Worm (Caenorhabditis elegans): Measurements from ENCODE around the gene R06F6.12.

The R06F6.12 gene

ce11 chrII:10824046-10824445 is at the start of gene R06F6.12, which contains the start of gene mix-1:
Gene R06F6.12 (minus strand): TSS chrII:10824081.
Gene mix-1 (plus strand): TSS chrII:10824246.
- TF ChIP-seq med-1 (GFP tag; optimal IDR thresholded peaks at IDR 0.05; ENCODE audit: insufficient read depth), result no peak
- TF ChIP-seq klf-2 (GFP tag; conservative IDR thresholded peaks at IDR 0.05), result no peak
- TF ChIP-seq ref-1 (GFP tag; conservative IDR thresholded peaks at IDR 0.05), result no peak
- peak; percentile 44; the same call in 1 of the 2 replicates for TF ChIP-seq tab-1 (GFP tag; IDR thresholded peaks at IDR 0.05)

- TF ChIP-seq ref-1 (GFP tag; conservative IDR thresholded peaks at IDR 0.05), result no peak
- no peak for TF ChIP-seq T22C8.4 (GFP tag; IDR thresholded peaks at IDR 0.05)
- no peak for TF ChIP-seq tab-1 (GFP tag; IDR thresholded peaks at IDR 0.05)
- no peak for TF ChIP-seq ztf-23 (GFP tag; IDR thresholded peaks at IDR 0.05)
- TF ChIP-seq cog-1 (tag; optimal IDR thresholded peaks at IDR 0.05), result no peak
Measured at ce11 chrII:10873631-10874030, 49.8 kb upstream of the R06F6.12 start, which contains the start of gene orc-2. Gene orc-2 (plus strand): TSS chrII:10873931.

- TF ChIP-seq med-1 (GFP tag; optimal IDR thresholded peaks at IDR 0.05; ENCODE audit: insufficient read depth), result no peak
- TF ChIP-seq tab-1 (GFP tag; IDR thresholded peaks at IDR 0.05), result 0 out of 2 replicates have a peak, but pooled peaks have one; percentile 29
- no peak for TF ChIP-seq ref-1 (GFP tag; conservative IDR thresholded peaks at IDR 0.05)
- TF ChIP-seq flt-1 (GFP tag; IDR thresholded peaks at IDR 0.05), result 0 out of 2 replicates have a peak, but pooled peaks have one; percentile 46
- TF ChIP-seq klf-2 (GFP tag; conservative IDR thresholded peaks at IDR 0.05), result 0 out of 2 replicates have a peak, but pooled peaks have one; percentile 42
- TF ChIP-seq T22C8.4 (GFP tag; IDR thresholded peaks at IDR 0.05), result no peak
- no peak for TF ChIP-seq ztf-29 (GFP tag; IDR thresholded peaks at IDR 0.05)
- TF ChIP-seq ztf-23 (GFP tag; IDR thresholded peaks at IDR 0.05), result peak; percentile 67
- TF ChIP-seq cog-1 (tag; optimal IDR thresholded peaks at IDR 0.05), result peak; percentile 80
Measured at ce11 chrII:10872541-10872940, 48.7 kb upstream of the R06F6.12 start, which contains the start of the genes cyn-4 and copz-1. Gene cyn-4 (minus strand): TSS chrII:10872611. Gene copz-1 (plus strand): TSS chrII:10872879.

- TF ChIP-seq ref-1 (GFP tag; conservative IDR thresholded peaks at IDR 0.05) (no peak), med-1 (GFP tag; optimal IDR thresholded peaks at IDR 0.05; ENCODE audit: insufficient read depth) (no peak), tab-1 (GFP tag; IDR thresholded peaks at IDR 0.05) (no peak), ztf-23 (GFP tag; IDR thresholded peaks at IDR 0.05) (no peak), ztf-29 (GFP tag; IDR thresholded peaks at IDR 0.05) (no peak), T22C8.4 (GFP tag; IDR thresholded peaks at IDR 0.05) (no peak), flt-1 (GFP tag; IDR thresholded peaks at IDR 0.05) (no peak), cog-1 (tag; optimal IDR thresholded peaks at IDR 0.05) (no peak), klf-2 (GFP tag; conservative IDR thresholded peaks at IDR 0.05) (no peak)
Measured at ce11 chrII:10870698-10871097, 46.8 kb upstream of the R06F6.12 start.

- peak; percentile 59; the same call in 1 of the 2 replicates for TF ChIP-seq ztf-23 (GFP tag; IDR thresholded peaks at IDR 0.05)
- peak; percentile 76 for TF ChIP-seq flt-1 (GFP tag; IDR thresholded peaks at IDR 0.05)
- peak; percentile 86 for TF ChIP-seq T22C8.4 (GFP tag; IDR thresholded peaks at IDR 0.05)
- TF ChIP-seq tab-1 (GFP tag; IDR thresholded peaks at IDR 0.05), result no peak
- TF ChIP-seq cog-1 (tag; optimal IDR thresholded peaks at IDR 0.05), result peak; percentile 64
- no peak for TF ChIP-seq ref-1 (GFP tag; conservative IDR thresholded peaks at IDR 0.05)
- no peak for TF ChIP-seq ztf-29 (GFP tag; IDR thresholded peaks at IDR 0.05)
Measured at ce11 chrII:10868670-10869246, 44.9 kb upstream of the R06F6.12 start, which contains the start of the genes gmps-1 and cap-2. Gene gmps-1 (minus strand): TSS chrII:10868720. Gene cap-2 (plus strand): TSS chrII:10869196.

- no peak for TF ChIP-seq ztf-23 (GFP tag; IDR thresholded peaks at IDR 0.05)
- no peak for TF ChIP-seq ref-1 (GFP tag; conservative IDR thresholded peaks at IDR 0.05)
- no peak for TF ChIP-seq cog-1 (tag; optimal IDR thresholded peaks at IDR 0.05)
Measured at ce11 chrII:10867219-10867618, 43.3 kb upstream of the R06F6.12 start.

- TF ChIP-seq ztf-29 (GFP tag; IDR thresholded peaks at IDR 0.05) (no peak), klf-2 (GFP tag; conservative IDR thresholded peaks at IDR 0.05) (no peak), cog-1 (tag; optimal IDR thresholded peaks at IDR 0.05) (no peak), med-1 (GFP tag; optimal IDR thresholded peaks at IDR 0.05; ENCODE audit: insufficient read depth) (no peak), flt-1 (GFP tag; IDR thresholded peaks at IDR 0.05) (no peak)
Measured at ce11 chrII:10862749-10863656, 39.1 kb upstream of the R06F6.12 start.

ce11 chrII:10861723-10862486 is 38.0 kb upstream of the R06F6.12 start:
- TF ChIP-seq klf-2 (GFP tag; conservative IDR thresholded peaks at IDR 0.05) (no peak), ref-1 (GFP tag; conservative IDR thresholded peaks at IDR 0.05) (no peak), cog-1 (tag; optimal IDR thresholded peaks at IDR 0.05) (no peak), tab-1 (GFP tag; IDR thresholded peaks at IDR 0.05) (no peak), ztf-23 (GFP tag; IDR thresholded peaks at IDR 0.05) (no peak), T22C8.4 (GFP tag; IDR thresholded peaks at IDR 0.05) (no peak), med-1 (GFP tag; optimal IDR thresholded peaks at IDR 0.05; ENCODE audit: insufficient read depth) (no peak), ztf-29 (GFP tag; IDR thresholded peaks at IDR 0.05) (no peak), flt-1 (GFP tag; IDR thresholded peaks at IDR 0.05) (no peak)

ce11 chrII:10861305-10861704 is 37.4 kb upstream of the R06F6.12 start:
- TF ChIP-seq ref-1 (GFP tag; conservative IDR thresholded peaks at IDR 0.05), result no peak
- no peak for TF ChIP-seq flt-1 (GFP tag; IDR thresholded peaks at IDR 0.05)
- TF ChIP-seq ztf-23 (GFP tag; IDR thresholded peaks at IDR 0.05), result no peak
- TF ChIP-seq T22C8.4 (GFP tag; IDR thresholded peaks at IDR 0.05), result no peak
- no peak for TF ChIP-seq klf-2 (GFP tag; conservative IDR thresholded peaks at IDR 0.05)
- no peak for TF ChIP-seq ztf-29 (GFP tag; IDR thresholded peaks at IDR 0.05)
- TF ChIP-seq cog-1 (tag; optimal IDR thresholded peaks at IDR 0.05), result no peak
- TF ChIP-seq med-1 (GFP tag; optimal IDR thresholded peaks at IDR 0.05; ENCODE audit: insufficient read depth), result no peak
- TF ChIP-seq tab-1 (GFP tag; IDR thresholded peaks at IDR 0.05), result no peak
